Fruit fly (Drosophila melanogaster): ENCODE results near the gene CG2260.

CG2260 gene

DNA sequence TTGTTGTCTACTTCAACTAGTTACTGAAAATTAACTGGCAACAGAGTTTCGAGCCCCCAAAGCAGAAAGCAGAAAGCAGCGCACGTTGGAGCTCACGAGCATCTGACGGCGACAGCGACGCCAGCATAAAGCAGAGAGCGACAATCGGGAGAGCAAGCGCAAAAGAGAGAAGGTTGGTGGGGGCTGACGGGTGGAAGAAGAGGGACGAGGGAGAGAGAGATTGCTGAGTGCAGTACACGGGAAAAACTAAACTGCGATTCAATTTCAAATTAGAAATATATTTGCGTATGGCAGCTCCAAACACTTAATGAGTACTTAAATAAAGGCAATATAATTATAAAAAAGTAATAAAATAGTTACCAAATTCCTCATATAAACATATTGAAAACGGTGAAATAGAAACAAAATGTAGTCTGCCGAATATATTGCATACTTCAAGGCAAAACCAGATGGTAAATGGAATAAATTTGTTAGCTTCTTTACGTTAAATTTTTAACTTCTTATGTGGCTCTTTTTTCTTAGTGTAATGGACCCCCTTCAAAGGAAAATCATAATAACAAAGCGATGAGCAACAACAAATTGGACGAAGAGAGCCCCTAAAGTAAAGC is 28.8 kb downstream of the CG2260 start (continued):
- TF ChIP-seq twi (tag; optimal IDR thresholded peaks at IDR 0.05), result peak; percentile 90
- TF ChIP-seq sd (tag; optimal IDR thresholded peaks at IDR 0.05), result peak; percentile 86
- TF ChIP-seq BEAF-32 (GFP tag; optimal IDR thresholded peaks at IDR 0.05), result peak; percentile 6
- TF ChIP-seq CG15696 (tag; optimal IDR thresholded peaks at IDR 0.05), result peak; percentile 81
- TF ChIP-seq CG11398 (GFP tag; optimal IDR thresholded peaks at IDR 0.05), result peak; percentile 43
- TF ChIP-seq seq (GFP tag; IDR thresholded peaks at IDR 0.05), result peak; percentile 93
- peak; percentile 84 for TF ChIP-seq cato (GFP tag; optimal IDR thresholded peaks at IDR 0.05; ENCODE audit: borderline replicate concordance)
- peak; percentile 90 for TF ChIP-seq Max (GFP tag; optimal IDR thresholded peaks at IDR 0.05)
- peak; percentile 94 for TF ChIP-seq CG11695 (GFP tag; IDR thresholded peaks at IDR 0.05)
- no peak for TF ChIP-seq Sin3A (optimal IDR thresholded peaks at IDR 0.05)
- peak; percentile 93 for TF ChIP-seq CG6689 (GFP tag; IDR thresholded peaks at IDR 0.05)
- peak; percentile 90 for TF ChIP-seq CG6683 (GFP tag; optimal IDR thresholded peaks at IDR 0.05)
- peak; percentile 69 for TF ChIP-seq C15 (GFP tag; IDR thresholded peaks at IDR 0.05)
- peak; percentile 92 for TF ChIP-seq Blimp-1 (GFP tag; optimal IDR thresholded peaks at IDR 0.05)
- TF ChIP-seq Eip74EF (GFP tag; optimal IDR thresholded peaks at IDR 0.05), result peak in 1 of 2 experiments; percentile 94
- TF ChIP-seq HmgD (GFP tag; optimal IDR thresholded peaks at IDR 0.05), result no peak
- TF ChIP-seq ken (GFP tag; IDR thresholded peaks at IDR 0.05), result peak; percentile 82
- TF ChIP-seq ind (GFP tag; optimal IDR thresholded peaks at IDR 0.05), result peak; percentile 93
- no peak for TF ChIP-seq mld (GFP tag; IDR thresholded peaks at IDR 0.05; ENCODE audit: partially characterized antibody)
- peak; percentile 83; the same call in 2 of the 3 replicates for TF ChIP-seq gce (GFP tag; IDR thresholded peaks at IDR 0.05)
- TF ChIP-seq Nf-YA (GFP tag; IDR thresholded peaks at IDR 0.05), result peak; percentile 78
- TF ChIP-seq hth (optimal IDR thresholded peaks at IDR 0.05), result no peak
- TF ChIP-seq usp (GFP tag; optimal IDR thresholded peaks at IDR 0.05), result no peak
- TF ChIP-seq gfzf (GFP tag; optimal IDR thresholded peaks at IDR 0.05), result no peak
- peak; percentile 88 for TF ChIP-seq trem (tag; optimal IDR thresholded peaks at IDR 0.05)
- peak; percentile 84 for TF ChIP-seq Oaz (GFP tag; IDR thresholded peaks at IDR 0.05)
- TF ChIP-seq tup (GFP tag; optimal IDR thresholded peaks at IDR 0.05), result peak; percentile 44
- peak; percentile 95 for TF ChIP-seq CG2120 (GFP tag; optimal IDR thresholded peaks at IDR 0.05)
- no peak for TF ChIP-seq hb (GFP tag; IDR thresholded peaks at IDR 0.05; ENCODE audit: partially characterized antibody)
- no peak for TF ChIP-seq Elba2 (GFP tag; optimal IDR thresholded peaks at IDR 0.05)
- TF ChIP-seq Hr3 (GFP tag; optimal IDR thresholded peaks at IDR 0.05), result peak; percentile 92
- peak; percentile 82 for TF ChIP-seq chn (GFP tag; optimal IDR thresholded peaks at IDR 0.05)
- TF ChIP-seq CG33213 (GFP tag; optimal IDR thresholded peaks at IDR 0.05), result peak; percentile 18
- peak; percentile 89 for TF ChIP-seq CG6765 (GFP tag; optimal IDR thresholded peaks at IDR 0.05)
- peak; percentile 92 for TF ChIP-seq slbo (GFP tag; IDR thresholded peaks at IDR 0.05)
- peak; percentile 48; the same call in 1 of the 3 replicates for TF ChIP-seq z (GFP tag; IDR thresholded peaks at IDR 0.05)
- TF ChIP-seq CG4854 (GFP tag; optimal IDR thresholded peaks at IDR 0.05), result peak; percentile 72
- peak; percentile 82 for TF ChIP-seq exex (tag; optimal IDR thresholded peaks at IDR 0.05)
- peak; percentile 68 for TF ChIP-seq CG4617 (GFP tag; optimal IDR thresholded peaks at IDR 0.05; ENCODE audit: borderline replicate concordance)
- peak; percentile 91 for TF ChIP-seq CG13894 (tag; optimal IDR thresholded peaks at IDR 0.05)
- no peak for TF ChIP-seq CG15479 (GFP tag; optimal IDR thresholded peaks at IDR 0.05)
- TF ChIP-seq CG7357 (GFP tag; IDR thresholded peaks at IDR 0.05), result peak; percentile 87
- peak; percentile 84 for TF ChIP-seq CG8290 (GFP tag; optimal IDR thresholded peaks at IDR 0.05)
- peak; percentile 44 to 77 for TF ChIP-seq CG8290 (tag; optimal IDR thresholded peaks at IDR 0.05)
- TF ChIP-seq Hand (GFP tag; optimal IDR thresholded peaks at IDR 0.05), result peak; percentile 95
- peak; percentile 83 for TF ChIP-seq D19A (tag; optimal IDR thresholded peaks at IDR 0.05)
- peak; percentile 94 for TF ChIP-seq tap (tag; optimal IDR thresholded peaks at IDR 0.05)
- TF ChIP-seq danr (GFP tag; IDR thresholded peaks at IDR 0.05), result peak; percentile 87
- peak; percentile 71 for TF ChIP-seq Hey (tag; optimal IDR thresholded peaks at IDR 0.05)
- peak; percentile 57 for TF ChIP-seq Sry-β (GFP tag; optimal IDR thresholded peaks at IDR 0.05)
- peak; percentile 63 for TF ChIP-seq NK7.1 (GFP tag; optimal IDR thresholded peaks at IDR 0.05)

Data from whole organism, embryonic.